Worm (Caenorhabditis elegans) whole organism, L4 larva: ENCODE results near the gene fbxb-47.

ENCODE experiments used
- Y5F2A.4 ChIP-seq: fragments of 200-800 bp; sonication (Bioruptor generic); optimal IDR thresholded peaks from 2 replicates; lab custom pipeline; 2018; ENCODE audit warnings: mild to moderate bottlenecking, missing genetic modification characterization, missing compliant biosample characterization
- ces-1 ChIP-seq: fragments of 150-350 bp; sonication (generic microtip); optimal IDR thresholded peaks from 4 replicates; lab custom pipeline; 2014; ENCODE audit warnings: missing biosample characterization, missing genetic modification reagents, missing genetic modification characterization
- dmd-8 ChIP-seq: fragments of 200-800 bp; sonication (Bioruptor generic); IDR thresholded peaks from 2 replicates; pipeline ENCODE4 v1.3.6; 2022; ENCODE audit warnings: missing genetic modification characterization, missing compliant biosample characterization
- lin-15B ChIP-seq: fragments of 150-350 bp; sonication (generic microtip); optimal IDR thresholded peaks from 3 replicates; lab custom pipeline; 2014; ENCODE audit warnings: missing biosample characterization, missing genetic modification characterization
- mep-1 ChIP-seq: fragments of 150-350 bp; sonication (generic microtip); optimal IDR thresholded peaks from 3 replicates; lab custom pipeline; 2014; ENCODE audit warnings: missing biosample characterization, missing genetic modification characterization
- nhr-10 ChIP-seq: fragments of 150-350 bp; optimal IDR thresholded peaks from 2 replicates; lab custom pipeline; 2014; ENCODE audit warnings: missing biosample characterization, missing genetic modification characterization
- nhr-28 ChIP-seq: fragments of 150-350 bp; optimal IDR thresholded peaks from 2 replicates; lab custom pipeline; 2014; ENCODE audit warnings: missing biosample characterization, missing genetic modification characterization
- pha-4 ChIP-seq, 2 experiments: fragments of 150-350 bp in 1 of 2; fragments of 200-800 bp in 1 of 2; sonication (Bioruptor generic) in 1 of 2; IDR thresholded peaks in 1 of 2; optimal IDR thresholded peaks in 1 of 2; 2 replicates each; pipeline versions ENCODE4 v1.3.6 to Lab custom; 2014 to 2022; ENCODE audit warnings: missing genetic modification characterization in 2 of 2, missing genetic modification reagents in 2 of 2, missing biosample characterization in 1 of 2, missing compliant biosample characterization in 1 of 2
- saeg-2 ChIP-seq: fragments of 200-800 bp; sonication (Bioruptor generic); IDR thresholded peaks from 2 replicates; pipeline ENCODE4 v1.3.6; 2022; ENCODE audit warnings: missing genetic modification reagents, missing genetic modification characterization, missing compliant biosample characterization
- snpc-1.2 ChIP-seq: fragments of 200-800 bp; sonication (Bioruptor generic); IDR thresholded peaks from 2 replicates; pipeline ENCODE4 v1.3.6; 2022; ENCODE audit warnings: missing genetic modification reagents, missing genetic modification characterization, missing compliant biosample characterization

- no peak for TF ChIP-seq nhr-28 (tag; lab: Kevin White, UChicago)
- TF ChIP-seq nhr-10 (tag; lab: Kevin White, UChicago), result no peak
- TF ChIP-seq Y5F2A.4 (GFP tag; lab: Kevin White, UChicago), result no peak
- TF ChIP-seq pha-4 (GFP tag; IDR thresholded peaks at IDR 0.05; lab: Robert Waterston, UW), result no peak
- TF ChIP-seq pha-4 (tag; optimal IDR thresholded peaks at IDR 0.05; lab: Kevin White, UChicago), result no peak
- TF ChIP-seq saeg-2 (GFP tag; lab: Robert Waterston, UW), result no peak
- no peak for TF ChIP-seq ces-1 (GFP tag; lab: Kevin White, UChicago)
- no peak for TF ChIP-seq mep-1
- TF ChIP-seq snpc-1.2 (GFP tag; lab: Robert Waterston, UW), result no peak
- TF ChIP-seq dmd-8, result no peak
- no peak for TF ChIP-seq lin-15B (tag; lab: Kevin White, UChicago)
Measured at ce11 chrII:1750413-1750812, 47.1 kb upstream of the fbxb-47 start, which contains the start of the genes F36H5.13 and F36H5.8.
